Fruit fly (Drosophila melanogaster): ENCODE measurements around the gene CG15042.
A peak's percentile ranks its signal among the peaks of the same experiment; 100 is the strongest.

Gene CG15042

DNA sequence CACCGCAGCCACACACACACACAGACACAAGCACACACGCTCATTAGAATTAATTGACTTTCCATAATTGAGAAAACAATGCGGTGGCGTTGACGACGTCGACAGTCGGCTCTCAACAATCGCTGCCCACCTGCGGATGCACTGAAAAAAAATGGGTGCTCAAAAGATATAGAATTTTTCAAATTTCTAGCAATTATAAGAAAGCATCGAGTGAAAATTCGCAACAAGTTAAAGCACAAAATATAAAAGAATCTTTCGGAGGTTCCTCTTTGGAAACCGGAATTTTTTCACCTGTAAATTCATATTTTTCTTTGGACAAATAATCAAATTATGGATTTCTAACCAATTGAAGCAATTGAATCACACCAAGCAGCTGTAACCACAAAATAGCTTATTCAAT is 13.8 kb upstream of the CG15042 start (continued):
- TF ChIP-seq CG3407 (GFP tag; optimal IDR thresholded peaks at IDR 0.05) (no peak), Fer3 (tag; optimal IDR thresholded peaks at IDR 0.05) (no peak), h (optimal IDR thresholded peaks at IDR 0.05) (no peak), p53 (GFP tag; optimal IDR thresholded peaks at IDR 0.05) (no peak), Mrtf (GFP tag; IDR thresholded peaks at IDR 0.05) (no peak), CoRest (tag; optimal IDR thresholded peaks at IDR 0.05) (no peak), ato (GFP tag; IDR thresholded peaks at IDR 0.05; ENCODE audit: partially characterized antibody) (no peak), gce (GFP tag; IDR thresholded peaks at IDR 0.05) (no peak), hth (optimal IDR thresholded peaks at IDR 0.05) (no peak), oc (tag; optimal IDR thresholded peaks at IDR 0.05) (no peak), NC2β (GFP tag; optimal IDR thresholded peaks at IDR 0.05) (no peak), phol (tag; optimal IDR thresholded peaks at IDR 0.05) (peak; percentile 47), CG5245 (GFP tag; optimal IDR thresholded peaks at IDR 0.05) (no peak), CG18764 (GFP tag; optimal IDR thresholded peaks at IDR 0.05) (no peak), croc (GFP tag; conservative IDR thresholded peaks at IDR 0.05) (no peak), gem (tag; optimal IDR thresholded peaks at IDR 0.05) (peak; percentile 59), lmd (GFP tag; IDR thresholded peaks at IDR 0.05) (peak; percentile 36), stc (GFP tag; IDR thresholded peaks at IDR 0.05) (0 out of 2 replicates have a peak, but pooled peaks have one; percentile 14), CG8359 (GFP tag; optimal IDR thresholded peaks at IDR 0.05; ENCODE audit: borderline replicate concordance) (no peak), CG6175 (GFP tag; IDR thresholded peaks at IDR 0.05) (no peak), Lim3 (GFP tag; IDR thresholded peaks at IDR 0.05) (no peak), CG6654 (GFP tag; optimal IDR thresholded peaks at IDR 0.05) (no peak), Ssrp (tag; optimal IDR thresholded peaks at IDR 0.05) (peak; percentile 28), ro (GFP tag; IDR thresholded peaks at IDR 0.05) (no peak), bsh (GFP tag; optimal IDR thresholded peaks at IDR 0.05) (peak; percentile 4 to 43), row (GFP tag; IDR thresholded peaks at IDR 0.05) (peak; percentile 17; the same call in 1 of the 3 replicates), pnt (GFP tag; optimal IDR thresholded peaks at IDR 0.05) (peak; percentile 8), lola (GFP tag; optimal IDR thresholded peaks at IDR 0.05) (peak in 1 of 3 experiments; percentile 17), CG7556 (GFP tag; optimal IDR thresholded peaks at IDR 0.05) (no peak), CG14050 (GFP tag; IDR thresholded peaks at IDR 0.05) (no peak), Hand (GFP tag; optimal IDR thresholded peaks at IDR 0.05) (no peak), prd (optimal IDR thresholded peaks at IDR 0.05) (no peak), prd (GFP tag; IDR thresholded peaks at IDR 0.05) (peak; percentile 55; the same call in 2 of the 3 replicates), slou (GFP tag; optimal IDR thresholded peaks at IDR 0.05) (no peak), mam (GFP tag; optimal IDR thresholded peaks at IDR 0.05) (no peak), tio (GFP tag; optimal IDR thresholded peaks at IDR 0.05) (peak; percentile 18), CG12769 (tag; optimal IDR thresholded peaks at IDR 0.05) (no peak), HLH4C (GFP tag; IDR thresholded peaks at IDR 0.05; ENCODE audit: partially characterized antibody) (no peak), ERR (GFP tag; optimal IDR thresholded peaks at IDR 0.05) (no peak), Bgb (GFP tag; IDR thresholded peaks at IDR 0.05; ENCODE audit: partially characterized antibody) (no peak), az2 (GFP tag; optimal IDR thresholded peaks at IDR 0.05) (peak; percentile 26), unpg (GFP tag; optimal IDR thresholded peaks at IDR 0.05) (peak; percentile 33), grau (tag; optimal IDR thresholded peaks at IDR 0.05) (peak; percentile 13), vvl (GFP tag; IDR thresholded peaks at IDR 0.05) (peak; percentile 47; the same call in 1 of the 2 replicates), Ets97D (GFP tag; optimal IDR thresholded peaks at IDR 0.05) (no peak), Antp (GFP tag; optimal IDR thresholded peaks at IDR 0.05) (peak; percentile 5), emc (GFP tag; optimal IDR thresholded peaks at IDR 0.05) (no peak), Nf-YC (tag; optimal IDR thresholded peaks at IDR 0.05) (no peak), CG6689 (GFP tag; IDR thresholded peaks at IDR 0.05) (no peak), CTCF (GFP tag; optimal IDR thresholded peaks at IDR 0.05) (no peak), CG10147 (GFP tag; optimal IDR thresholded peaks at IDR 0.05) (no peak), jumu (GFP tag; optimal IDR thresholded peaks at IDR 0.05) (no peak), ab (GFP tag; optimal IDR thresholded peaks at IDR 0.05) (no peak)
